Fruit fly (Drosophila melanogaster) whole organism, wandering third instar larva: ENCODE results near the gene Tgs1.
A peak's percentile ranks its signal among the peaks of the same experiment; 100 is the strongest.

Experiments used
- Abd-B ChIP-seq: fragments of >200 bp; optimal IDR thresholded peaks from 2 replicates; lab custom pipeline; 2017; ENCODE audit warnings: missing biosample characterization, missing genetic modification characterization
- CG32264 ChIP-seq: fragments of 200-800 bp; sonication (Bioruptor generic); optimal IDR thresholded peaks from 2 replicates; lab custom pipeline; 2016; ENCODE audit warnings: missing biosample characterization, missing genetic modification characterization
- CG9705 ChIP-seq: fragments of 200-800 bp; sonication (Bioruptor generic); optimal IDR thresholded peaks from 2 replicates; lab custom pipeline; 2018; ENCODE audit warnings: missing biosample characterization, mild to moderate bottlenecking, missing genetic modification characterization
- CrebA ChIP-seq: fragments of 200-800 bp; sonication (Bioruptor generic); optimal IDR thresholded peaks from 2 replicates; lab custom pipeline; 2016; ENCODE audit warnings: missing biosample characterization, mild to moderate bottlenecking, missing genetic modification characterization, borderline replicate concordance
- Dfd ChIP-seq: fragments of >200 bp; optimal IDR thresholded peaks from 2 replicates; lab custom pipeline; 2017; ENCODE audit warnings: missing biosample characterization, missing genetic modification characterization
- Dif ChIP-seq: fragments of 200-275, 200-300 bp; sonication (Bioruptor generic); optimal IDR thresholded peaks from 2 replicates; lab custom pipeline; 2018; ENCODE audit warnings: missing biosample characterization, missing genetic modification characterization; ENCODE audit not compliant: partially characterized antibody
- HLH106 ChIP-seq: fragments of 200-800 bp; optimal IDR thresholded peaks from 3 replicates; lab custom pipeline; 2019; ENCODE audit warnings: missing biosample characterization, mild to moderate bottlenecking, missing genetic modification characterization, moderate library complexity
- Hnf4 ChIP-seq: fragments of 200-800 bp; sonication (Bioruptor generic); optimal IDR thresholded peaks from 2 replicates; lab custom pipeline; 2016; ENCODE audit warnings: missing biosample characterization, mild to moderate bottlenecking, missing genetic modification characterization
- Hr78 ChIP-seq: fragments of >200 bp; optimal IDR thresholded peaks from 2 replicates; lab custom pipeline; 2017; ENCODE audit warnings: missing biosample characterization, missing genetic modification characterization
- Hr83 ChIP-seq: fragments of 200-300 bp; sonication (Bioruptor generic); optimal IDR thresholded peaks from 2 replicates; lab custom pipeline; 2016; ENCODE audit warnings: missing biosample characterization, mild to moderate bottlenecking, missing genetic modification characterization, moderate library complexity; ENCODE audit not compliant: poor library complexity, severe bottlenecking
- Jra ChIP-seq: sonication (Bioruptor generic); optimal IDR thresholded peaks from 2 replicates; lab custom pipeline; 2016; ENCODE audit warnings: missing biosample characterization, missing genetic modification characterization
- Mio ChIP-seq: sonication (Bioruptor generic); optimal IDR thresholded peaks from 2 replicates; lab custom pipeline; 2016; ENCODE audit warnings: missing biosample characterization, missing genetic modification characterization
- Myc ChIP-seq: fragments of >200 bp; optimal IDR thresholded peaks from 2 replicates; lab custom pipeline; 2017
- N ChIP-seq: fragments of >200 bp; optimal IDR thresholded peaks from 2 replicates; lab custom pipeline; 2018; ENCODE audit warnings: missing biosample characterization, missing external identifiers, missing genetic modification characterization
- OdsH ChIP-seq: fragments of 200-800 bp; sonication (Bioruptor generic); optimal IDR thresholded peaks from 2 replicates; lab custom pipeline; 2016; ENCODE audit warnings: missing biosample characterization, mild to moderate bottlenecking, missing genetic modification characterization
- Rel ChIP-seq, 2 experiments: fragments of 200-800 bp; sonication (Bioruptor generic) in 1 of 2; optimal IDR thresholded peaks; 2 replicates in 1 of 2; 3 replicates in 1 of 2; lab custom pipeline; 2016 to 2019; ENCODE audit warnings: mild to moderate bottlenecking in 2 of 2, missing biosample characterization in 2 of 2, missing genetic modification characterization in 2 of 2, moderate library complexity in 1 of 2
- Sp1 ChIP-seq: fragments of 200-800 bp; sonication (Bioruptor generic); optimal IDR thresholded peaks from 3 replicates; lab custom pipeline; 2019; ENCODE audit warnings: missing biosample characterization, mild to moderate bottlenecking, missing genetic modification characterization, moderate library complexity
- Vsx2 ChIP-seq: fragments of 200-300, 225-300 bp; sonication (Bioruptor generic); optimal IDR thresholded peaks from 2 replicates; lab custom pipeline; 2018; ENCODE audit warnings: missing biosample characterization, missing genetic modification characterization; ENCODE audit not compliant: partially characterized antibody
- br ChIP-seq: fragments of 200-800 bp; sonication (Bioruptor generic); optimal IDR thresholded peaks from 2 replicates; lab custom pipeline; 2016; ENCODE audit warnings: missing biosample characterization, missing genetic modification characterization
- brk ChIP-seq: fragments of 200-800 bp; sonication (Bioruptor generic); optimal IDR thresholded peaks from 2 replicates; lab custom pipeline; 2016; ENCODE audit warnings: missing biosample characterization, mild to moderate bottlenecking, missing genetic modification characterization
- dl ChIP-seq, 2 experiments: fragments of 175-275, 200-275 bp in 1 of 2; fragments of 200-275 bp in 1 of 2; sonication (Bioruptor generic); optimal IDR thresholded peaks; lab custom pipeline; 2018; ENCODE audit warnings: mild to moderate bottlenecking in 2 of 2, missing biosample characterization in 2 of 2, missing genetic modification characterization in 2 of 2, moderate library complexity in 2 of 2; ENCODE audit not compliant: partially characterized antibody in 2 of 2, insufficient read depth in 1 of 2
- dmrt93B ChIP-seq: fragments of 200-800 bp; sonication (Bioruptor generic); optimal IDR thresholded peaks from 2 replicates; lab custom pipeline; 2018; ENCODE audit warnings: missing biosample characterization, mild to moderate bottlenecking, missing genetic modification characterization
- dsf ChIP-seq: sonication (Bioruptor generic); optimal IDR thresholded peaks from 2 replicates; lab custom pipeline; 2016; ENCODE audit warnings: missing biosample characterization, missing genetic modification characterization, borderline replicate concordance
- ey ChIP-seq: fragments of 200-800 bp; sonication (Bioruptor generic); optimal IDR thresholded peaks from 2 replicates; lab custom pipeline; 2016; ENCODE audit warnings: missing biosample characterization, missing genetic modification characterization
- foxo ChIP-seq, 2 experiments: fragments of 200-800 bp; sonication (Bioruptor generic); optimal IDR thresholded peaks; 2 replicates in 1 of 2; 3 replicates in 1 of 2; lab custom pipeline; 2016 to 2017; ENCODE audit warnings: missing biosample characterization in 2 of 2, missing genetic modification characterization in 2 of 2
- fru ChIP-seq: fragments of 200-800 bp; sonication (Bioruptor generic); optimal IDR thresholded peaks from 3 replicates; lab custom pipeline; 2016; ENCODE audit warnings: missing biosample characterization, mild to moderate bottlenecking, missing genetic modification characterization
- h ChIP-seq: fragments of 200-800 bp; sonication (Bioruptor generic); optimal IDR thresholded peaks from 3 replicates; lab custom pipeline; 2016; ENCODE audit warnings: missing biosample characterization, mild to moderate bottlenecking, missing genetic modification characterization
- jim ChIP-seq: fragments of 175-275, 200-325 bp; sonication (Bioruptor generic); optimal IDR thresholded peaks from 2 replicates; lab custom pipeline; 2016; ENCODE audit warnings: missing biosample characterization, mild to moderate bottlenecking, missing genetic modification characterization
- lola ChIP-seq: fragments of >200 bp; optimal IDR thresholded peaks from 2 replicates; lab custom pipeline; 2017; ENCODE audit warnings: missing biosample characterization, missing genetic modification characterization
- pan ChIP-seq: fragments of >200 bp; optimal IDR thresholded peaks from 2 replicates; lab custom pipeline; 2017
- psq ChIP-seq: fragments of 200-800 bp; sonication (Bioruptor generic); optimal IDR thresholded peaks from 3 replicates; lab custom pipeline; 2017; ENCODE audit warnings: missing biosample characterization, mild to moderate bottlenecking, missing genetic modification characterization, moderate library complexity
- rgr ChIP-seq: fragments of 200-800 bp; sonication (Bioruptor generic); optimal IDR thresholded peaks from 3 replicates; lab custom pipeline; 2016; ENCODE audit warnings: missing biosample characterization, mild to moderate bottlenecking, missing genetic modification characterization
- sage ChIP-seq: fragments of 200-800 bp; sonication (Bioruptor generic); optimal IDR thresholded peaks from 2 replicates; lab custom pipeline; 2016; ENCODE audit warnings: missing biosample characterization, mild to moderate bottlenecking, missing genetic modification characterization
- sv ChIP-seq: fragments of 200-800 bp; sonication (Bioruptor generic); optimal IDR thresholded peaks from 3 replicates; lab custom pipeline; 2016; ENCODE audit warnings: missing biosample characterization, missing genetic modification characterization
- tai ChIP-seq: sonication (Bioruptor generic); optimal IDR thresholded peaks from 2 replicates; lab custom pipeline; 2016; ENCODE audit warnings: missing biosample characterization, missing genetic modification characterization
- woc ChIP-seq: sonication (Bioruptor generic); optimal IDR thresholded peaks from 2 replicates; lab custom pipeline; 2016; ENCODE audit warnings: missing biosample characterization, mild to moderate bottlenecking, missing genetic modification characterization

The Tgs1 gene

dm6 chr3R:18244171-18245043 lies 10.9 kb upstream of the Tgs1 start:
- TF ChIP-seq Dfd (GFP tag; lab: Kevin White, UChicago) (no peak), Dif (GFP tag; lab: Kevin White, UChicago) (peak; percentile 97), h (GFP tag; lab: Kevin White, UChicago) (peak; percentile 73), Abd-B (GFP tag; lab: Kevin White, UChicago) (peak; percentile 16), rgr (peak; percentile 33), jim (GFP tag; lab: Kevin White, UChicago) (no peak), woc (GFP tag; lab: Kevin White, UChicago) (peak; percentile 49), Hr83 (GFP tag; lab: Kevin White, UChicago) (peak; percentile 86), br (peak; percentile 31), dl (GFP tag; optimal IDR thresholded peaks at IDR 0.05; lab: Kevin White, UChicago; ENCODE audit: insufficient read depth in 1 of 2, partially characterized antibody in 2 of 2) (peak; percentile 94 to 97), sv (GFP tag; lab: Kevin White, UChicago) (no peak), foxo (GFP tag; optimal IDR thresholded peaks at IDR 0.05; lab: Kevin White, UChicago) (peak in 1 of 2 experiments; percentile 23), Rel (GFP tag; optimal IDR thresholded peaks at IDR 0.05; lab: Kevin White, UChicago) (no peak), Rel (tag; optimal IDR thresholded peaks at IDR 0.05; lab: Kevin White, UChicago) (peak; percentile 91), Sp1 (GFP tag; lab: Kevin White, UChicago) (no peak), HLH106 (tag; lab: Kevin White, UChicago) (peak; percentile 18), CG32264 (no peak), Jra (GFP tag; lab: Kevin White, UChicago) (peak; percentile 16), Myc (no peak), OdsH (GFP tag; lab: Kevin White, UChicago) (peak; percentile 22), N (peak; percentile 70), Vsx2 (GFP tag; lab: Kevin White, UChicago) (no peak), fru (GFP tag; lab: Kevin White, UChicago) (peak; percentile 40), lola (GFP tag; lab: Kevin White, UChicago) (no peak), Hnf4 (GFP tag; lab: Kevin White, UChicago) (peak; percentile 31), psq (peak; percentile 91), sage (GFP tag; lab: Kevin White, UChicago) (no peak), Hr78 (GFP tag; lab: Kevin White, UChicago) (peak; percentile 36)

- TF ChIP-seq dmrt93B (GFP tag; lab: Kevin White, UChicago) = no peak
- TF ChIP-seq tai = no peak
- no peak for TF ChIP-seq sage (GFP tag; lab: Kevin White, UChicago)
- TF ChIP-seq fru (GFP tag; lab: Kevin White, UChicago) = no peak
- TF ChIP-seq Hr78 (GFP tag; lab: Kevin White, UChicago) = no peak
- TF ChIP-seq Dif (GFP tag; lab: Kevin White, UChicago) = no peak
- no peak for TF ChIP-seq Abd-B (GFP tag; lab: Kevin White, UChicago)
- no peak for TF ChIP-seq CG9705 (GFP tag; lab: Kevin White, UChicago)
These were observed 10.2 kb upstream of the Tgs1 start for dm6 chr3R:18245044-18245596.

- TF ChIP-seq woc (GFP tag; lab: Kevin White, UChicago) (no peak), Rel (GFP tag; optimal IDR thresholded peaks at IDR 0.05; lab: Kevin White, UChicago) (no peak), Rel (tag; optimal IDR thresholded peaks at IDR 0.05; lab: Kevin White, UChicago) (peak; percentile 14)
These were observed 9.3 kb upstream of the Tgs1 start for dm6 chr3R:18246041-18246440.

dm6 chr3R:18249268-18249667 lies 6.1 kb upstream of the Tgs1 start:
- TF ChIP-seq Hnf4 (GFP tag; lab: Kevin White, UChicago) = no peak
- no peak for TF ChIP-seq ey (GFP tag; lab: Kevin White, UChicago)
- TF ChIP-seq br = no peak
- no peak for TF ChIP-seq dsf
- TF ChIP-seq rgr = no peak
- no peak for TF ChIP-seq CG32264
- TF ChIP-seq HLH106 (tag; lab: Kevin White, UChicago) = no peak
- TF ChIP-seq sage (GFP tag; lab: Kevin White, UChicago) = no peak
- no peak for TF ChIP-seq dmrt93B (GFP tag; lab: Kevin White, UChicago)
- TF ChIP-seq psq = peak; percentile 22
- no peak for TF ChIP-seq h (GFP tag; lab: Kevin White, UChicago)
- no peak for TF ChIP-seq woc (GFP tag; lab: Kevin White, UChicago)
- no peak for TF ChIP-seq Hr78 (GFP tag; lab: Kevin White, UChicago)
- no peak for TF ChIP-seq Mio (GFP tag; lab: Kevin White, UChicago)
- TF ChIP-seq Dif (GFP tag; lab: Kevin White, UChicago) = peak; percentile 69
- TF ChIP-seq brk (GFP tag; lab: Kevin White, UChicago) = no peak
- TF ChIP-seq CrebA = no peak
- TF ChIP-seq Myc = no peak
- TF ChIP-seq pan (lab: Kevin White, UChicago) = no peak
- TF ChIP-seq fru (GFP tag; lab: Kevin White, UChicago) = no peak
- no peak for TF ChIP-seq Vsx2 (GFP tag; lab: Kevin White, UChicago)
- no peak for TF ChIP-seq Sp1 (GFP tag; lab: Kevin White, UChicago)
- no peak for TF ChIP-seq foxo (GFP tag; optimal IDR thresholded peaks at IDR 0.05; lab: Kevin White, UChicago)
- no peak for TF ChIP-seq Jra (GFP tag; lab: Kevin White, UChicago)
- TF ChIP-seq OdsH (GFP tag; lab: Kevin White, UChicago) = no peak
- TF ChIP-seq Dfd (GFP tag; lab: Kevin White, UChicago) = no peak
- no peak for TF ChIP-seq lola (GFP tag; lab: Kevin White, UChicago)
- TF ChIP-seq CG9705 (GFP tag; lab: Kevin White, UChicago) = no peak
- no peak for TF ChIP-seq Rel (GFP tag; optimal IDR thresholded peaks at IDR 0.05; lab: Kevin White, UChicago)
- TF ChIP-seq Rel (tag; optimal IDR thresholded peaks at IDR 0.05; lab: Kevin White, UChicago) = peak; percentile 10
